Worm (Caenorhabditis elegans) whole organism, mixed stage, embryonic: ENCODE results near the gene M110.10.

Source experiments
- M03D4.4 ChIP-seq: sonication (generic microtip); optimal IDR thresholded peaks from 2 replicates; lab custom pipeline; 2017; ENCODE audit warnings: mild to moderate bottlenecking, missing genetic modification characterization, missing compliant biosample characterization
- bed-3 ChIP-seq: fragments of 200-800 bp; sonication (Bioruptor generic); optimal IDR thresholded peaks from 3 replicates; lab custom pipeline; 2018; ENCODE audit warnings: mild to moderate bottlenecking, missing genetic modification characterization, moderate library complexity, missing compliant biosample characterization
- blmp-1 ChIP-seq: fragments of 150-350 bp; optimal IDR thresholded peaks from 2 replicates; lab custom pipeline; 2014; ENCODE audit warnings: missing biosample characterization, missing genetic modification characterization
- ceh-39 ChIP-seq: fragments of 150-350 bp; optimal IDR thresholded peaks from 2 replicates; lab custom pipeline; 2014; ENCODE audit warnings: missing biosample characterization, missing genetic modification characterization
- ceh-43 ChIP-seq: fragments of 200-800 bp; sonication (Bioruptor generic); optimal IDR thresholded peaks from 2 replicates; lab custom pipeline; 2018; ENCODE audit warnings: mild to moderate bottlenecking, missing genetic modification characterization, moderate library complexity, missing compliant biosample characterization
- ceh-83 ChIP-seq: fragments of 200-800 bp; sonication (Bioruptor generic); optimal IDR thresholded peaks from 2 replicates; lab custom pipeline; 2018; ENCODE audit warnings: mild to moderate bottlenecking, missing genetic modification characterization, missing compliant biosample characterization
- ces-1 ChIP-seq: fragments of 150-350 bp; optimal IDR thresholded peaks from 2 replicates; lab custom pipeline; 2014; ENCODE audit warnings: missing biosample characterization, missing genetic modification reagents, missing genetic modification characterization
- cnd-1 ChIP-seq: fragments of 200-800 bp; sonication (Bioruptor generic); optimal IDR thresholded peaks from 2 replicates; lab custom pipeline; 2018; ENCODE audit warnings: mild to moderate bottlenecking, missing genetic modification characterization, missing compliant biosample characterization
- drap-1 ChIP-seq: fragments of 200-800 bp; sonication (Bioruptor generic); optimal IDR thresholded peaks from 3 replicates; lab custom pipeline; 2018; ENCODE audit warnings: mild to moderate bottlenecking, missing genetic modification characterization, missing compliant biosample characterization
- elt-1 ChIP-seq: sonication (generic microtip); optimal IDR thresholded peaks from 2 replicates; lab custom pipeline; 2017; ENCODE audit warnings: missing genetic modification characterization, mild to moderate bottlenecking, missing compliant biosample characterization, antibody characterized with exemption, moderate library complexity, borderline replicate concordance; ENCODE audit not compliant: insufficient read depth
- elt-3 ChIP-seq: fragments of 150-350 bp; optimal IDR thresholded peaks from 2 replicates; lab custom pipeline; 2014; ENCODE audit warnings: missing biosample characterization, missing genetic modification characterization
- flh-1 ChIP-seq: fragments of 200-800 bp; sonication (Bioruptor generic); optimal IDR thresholded peaks from 2 replicates; lab custom pipeline; 2018; ENCODE audit warnings: mild to moderate bottlenecking, missing genetic modification characterization, moderate library complexity, missing compliant biosample characterization
- ham-2 ChIP-seq: fragments of 200-800 bp; sonication (Bioruptor generic); optimal IDR thresholded peaks from 2 replicates; lab custom pipeline; 2018; ENCODE audit warnings: mild to moderate bottlenecking, missing genetic modification characterization, missing compliant biosample characterization
- hlh-1 ChIP-seq: fragments of 150-350 bp; optimal IDR thresholded peaks from 2 replicates; lab custom pipeline; 2014; ENCODE audit warnings: missing biosample characterization, missing genetic modification reagents, missing genetic modification characterization
- lin-13 ChIP-seq: fragments of 150-350 bp; optimal IDR thresholded peaks from 2 replicates; lab custom pipeline; 2014; ENCODE audit warnings: missing biosample characterization, missing genetic modification characterization
- lin-32 ChIP-seq: fragments of 200-800 bp; sonication (Bioruptor generic); optimal IDR thresholded peaks from 2 replicates; lab custom pipeline; 2018; ENCODE audit warnings: mild to moderate bottlenecking, missing genetic modification characterization, missing compliant biosample characterization
- lsy-2 ChIP-seq: fragments of 150-350 bp; optimal IDR thresholded peaks from 2 replicates; lab custom pipeline; 2014; ENCODE audit warnings: missing biosample characterization, missing genetic modification characterization
- mab-5 ChIP-seq: fragments of 150-350 bp; optimal IDR thresholded peaks from 2 replicates; lab custom pipeline; 2014; ENCODE audit warnings: missing biosample characterization, missing genetic modification characterization
- mep-1 ChIP-seq: fragments of 150-350 bp; optimal IDR thresholded peaks from 2 replicates; lab custom pipeline; 2017; ENCODE audit warnings: missing biosample characterization, missing genetic modification reagents, missing genetic modification characterization, inconsistent platforms
- mls-2 ChIP-seq: sonication (generic microtip); optimal IDR thresholded peaks from 2 replicates; lab custom pipeline; 2016; ENCODE audit warnings: mild to moderate bottlenecking, missing genetic modification characterization, moderate library complexity, missing compliant biosample characterization
- nhr-12 ChIP-seq: fragments of 150-350 bp; optimal IDR thresholded peaks from 2 replicates; lab custom pipeline; 2014; ENCODE audit warnings: missing biosample characterization, missing genetic modification characterization
- nhr-2 ChIP-seq: fragments of 150-350 bp; optimal IDR thresholded peaks from 2 replicates; lab custom pipeline; 2014; ENCODE audit warnings: missing biosample characterization, missing genetic modification characterization
- nhr-237 ChIP-seq: fragments of 150-350 bp; optimal IDR thresholded peaks from 2 replicates; lab custom pipeline; 2014; ENCODE audit warnings: missing biosample characterization, missing genetic modification characterization
- nhr-28 ChIP-seq: fragments of 150-350 bp; optimal IDR thresholded peaks from 2 replicates; lab custom pipeline; 2014; ENCODE audit warnings: missing biosample characterization, missing genetic modification characterization
- nhr-76 ChIP-seq: sonication (generic microtip); optimal IDR thresholded peaks from 2 replicates; lab custom pipeline; 2017; ENCODE audit warnings: missing biosample characterization, missing genetic modification characterization
- pha-4 ChIP-seq: fragments of 150-350 bp; optimal IDR thresholded peaks from 2 replicates; lab custom pipeline; 2018; ENCODE audit warnings: missing biosample characterization, missing genetic modification reagents, missing genetic modification characterization
- sem-2 ChIP-seq: fragments of 200-800 bp; sonication (Bioruptor generic); optimal IDR thresholded peaks from 2 replicates; lab custom pipeline; 2018; ENCODE audit warnings: mild to moderate bottlenecking, missing genetic modification characterization, missing compliant biosample characterization
- sptf-1 ChIP-seq: sonication (generic microtip); optimal IDR thresholded peaks from 2 replicates; lab custom pipeline; 2017; ENCODE audit warnings: mild to moderate bottlenecking, missing genetic modification characterization, moderate library complexity, missing compliant biosample characterization
- tbx-8 ChIP-seq: fragments of 200-800 bp; sonication (Bioruptor generic); optimal IDR thresholded peaks from 2 replicates; lab custom pipeline; 2018; ENCODE audit warnings: mild to moderate bottlenecking, missing genetic modification characterization, moderate library complexity, missing compliant biosample characterization
- unc-120 ChIP-seq: sonication (generic microtip); optimal IDR thresholded peaks from 2 replicates; lab custom pipeline; 2017; ENCODE audit warnings: missing genetic modification characterization, missing compliant biosample characterization; ENCODE audit not compliant: poor library complexity, severe bottlenecking
- unc-39 ChIP-seq: fragments of 150-350 bp; optimal IDR thresholded peaks from 2 replicates; lab custom pipeline; 2014; ENCODE audit warnings: missing biosample characterization, missing genetic modification characterization
- zip-8 ChIP-seq: fragments of 150-350 bp; optimal IDR thresholded peaks from 2 replicates; lab custom pipeline; 2014; ENCODE audit warnings: missing biosample characterization, missing genetic modification characterization
- ztf-11 ChIP-seq: fragments of 150-350 bp; optimal IDR thresholded peaks from 2 replicates; lab custom pipeline; 2014; ENCODE audit warnings: missing biosample characterization, missing genetic modification characterization

The M110.10 gene

ce11 chrII:8214367-8214766 is at the start of gene M110.10:
Gene M110.10 (minus strand): TSS chrII:8214467.
- TF ChIP-seq hlh-1 (tag; lab: Kevin White, UChicago) = no peak
- TF ChIP-seq nhr-12 = no peak
- TF ChIP-seq sem-2 (GFP tag; lab: Kevin White, UChicago) = no peak
- TF ChIP-seq bed-3 (GFP tag; lab: Kevin White, UChicago) = no peak
- TF ChIP-seq zip-8 (tag; lab: Kevin White, UChicago) = no peak
- no peak for TF ChIP-seq ztf-11 (tag; lab: Kevin White, UChicago)
- no peak for TF ChIP-seq unc-39
- TF ChIP-seq lin-32 (GFP tag; lab: Kevin White, UChicago) = no peak
- no peak for TF ChIP-seq nhr-28 (tag; lab: Kevin White, UChicago)

- TF ChIP-seq ceh-39 (tag; lab: Kevin White, UChicago) (no peak), unc-39 (no peak)
Observed at ce11 chrII:8263562-8263961, 49.3 kb upstream of the M110.10 start.

ce11 chrII:8259674-8260073 is 45.4 kb upstream of the M110.10 start:
- TF ChIP-seq unc-39 (no peak), bed-3 (GFP tag; lab: Kevin White, UChicago) (no peak), nhr-2 (tag; lab: Kevin White, UChicago) (no peak), cnd-1 (tag; lab: Kevin White, UChicago) (no peak), ztf-11 (tag; lab: Kevin White, UChicago) (no peak), nhr-237 (tag; lab: Kevin White, UChicago) (no peak), flh-1 (GFP tag; lab: Kevin White, UChicago) (no peak), pha-4 (tag; lab: Kevin White, UChicago) (no peak), nhr-12 (no peak), nhr-76 (tag; lab: Kevin White, UChicago) (no peak), zip-8 (tag; lab: Kevin White, UChicago) (no peak), ceh-43 (no peak), drap-1 (GFP tag; lab: Kevin White, UChicago) (no peak), elt-3 (no peak), lin-13 (tag; lab: Kevin White, UChicago) (no peak), nhr-28 (tag; lab: Kevin White, UChicago) (no peak)
- TF ChIP-seq, all 35 proteins: peak for 0

- TF ChIP-seq tbx-8 (no peak), mab-5 (tag; lab: Kevin White, UChicago) (no peak), nhr-2 (tag; lab: Kevin White, UChicago) (no peak), sptf-1 (tag; lab: Kevin White, UChicago) (no peak), mls-2 (tag; lab: Kevin White, UChicago) (no peak), blmp-1 (tag; lab: Kevin White, UChicago) (no peak), zip-8 (tag; lab: Kevin White, UChicago) (no peak), ham-2 (GFP tag; lab: Kevin White, UChicago) (no peak), flh-1 (GFP tag; lab: Kevin White, UChicago) (no peak)
Observed at ce11 chrII:8259038-8259437, 44.8 kb upstream of the M110.10 start, which contains the start of gene F35C11.6. Gene F35C11.6 (minus strand): TSS chrII:8259138.

- no peak for TF ChIP-seq mep-1 (tag; lab: Kevin White, UChicago)
- no peak for TF ChIP-seq elt-3
- TF ChIP-seq M03D4.4 (tag; lab: Kevin White, UChicago) = no peak
- TF ChIP-seq tbx-8 = no peak
- TF ChIP-seq ces-1 = no peak
- TF ChIP-seq nhr-28 (tag; lab: Kevin White, UChicago) = no peak
- no peak for TF ChIP-seq ceh-39 (tag; lab: Kevin White, UChicago)
- no peak for TF ChIP-seq lin-32 (GFP tag; lab: Kevin White, UChicago)
- TF ChIP-seq ceh-83 (GFP tag; lab: Kevin White, UChicago) = no peak
- no peak for TF ChIP-seq zip-8 (tag; lab: Kevin White, UChicago)
- TF ChIP-seq elt-1 (tag; lab: Kevin White, UChicago) = no peak
- no peak for TF ChIP-seq pha-4 (tag; lab: Kevin White, UChicago)
- no peak for TF ChIP-seq nhr-2 (tag; lab: Kevin White, UChicago)
- no peak for TF ChIP-seq unc-120
- no peak for TF ChIP-seq flh-1 (GFP tag; lab: Kevin White, UChicago)
- no peak for TF ChIP-seq nhr-12
- no peak for TF ChIP-seq lsy-2 (tag; lab: Kevin White, UChicago)
- TF ChIP-seq drap-1 (GFP tag; lab: Kevin White, UChicago) = no peak
Observed at ce11 chrII:8256013-8256412, 41.7 kb upstream of the M110.10 start, which contains the start of gene F35C11.7. Gene F35C11.7 (plus strand): TSS chrII:8256313.
